Worm (Caenorhabditis elegans) whole organism, L1 larva: ENCODE data around the gene lst-4.

Experiments
- ama-1 ChIP-seq: fragments of 150-350 bp; optimal IDR thresholded peaks from 2 replicates; lab custom pipeline; 2014
- blmp-1 ChIP-seq: fragments of 150-350 bp; optimal IDR thresholded peaks from 2 replicates; lab custom pipeline; 2014; ENCODE audit warnings: missing biosample characterization, missing genetic modification characterization
- elt-3 ChIP-seq, 6 experiments: fragments of 150-350 bp in 1 of 6; sonication (generic microtip); optimal IDR thresholded peaks; 2 replicates each; lab custom pipeline; 2017 to 2018; ENCODE audit warnings: missing biosample characterization in 6 of 6, missing genetic modification characterization in 6 of 6, inconsistent platforms in 1 of 6
- lin-13 ChIP-seq: fragments of 150-350 bp; optimal IDR thresholded peaks from 2 replicates; lab custom pipeline; 2014; ENCODE audit warnings: missing biosample characterization, missing genetic modification reagents, missing genetic modification characterization
- mef-2 ChIP-seq: fragments of 150-350 bp; optimal IDR thresholded peaks from 2 replicates; lab custom pipeline; 2014; ENCODE audit warnings: missing biosample characterization, missing genetic modification characterization
- nhr-11 ChIP-seq: fragments of 150-350 bp; optimal IDR thresholded peaks from 2 replicates; lab custom pipeline; 2014; ENCODE audit warnings: missing biosample characterization, missing genetic modification characterization
- nhr-77 ChIP-seq: fragments of 150-350 bp; optimal IDR thresholded peaks from 2 replicates; lab custom pipeline; 2014; ENCODE audit warnings: missing biosample characterization, missing genetic modification characterization
- pqm-1 ChIP-seq: sonication (generic microtip); optimal IDR thresholded peaks from 3 replicates; lab custom pipeline; 2017; ENCODE audit warnings: missing biosample characterization, missing genetic modification characterization
- snpc-4 ChIP-seq: fragments of 150-350 bp; optimal IDR thresholded peaks from 2 replicates; lab custom pipeline; 2014; ENCODE audit warnings: missing biosample characterization, missing genetic modification characterization
- unc-30 ChIP-seq: sonication (generic microtip); optimal IDR thresholded peaks from 2 replicates; lab custom pipeline; 2017; ENCODE audit warnings: missing biosample characterization, missing genetic modification characterization
- unc-62 ChIP-seq: fragments of 150-350 bp; optimal IDR thresholded peaks from 2 replicates; lab custom pipeline; 2014; ENCODE audit warnings: missing biosample characterization, missing genetic modification reagents, missing genetic modification characterization
- ztf-11 ChIP-seq, 2 experiments: sonication (generic microtip); optimal IDR thresholded peaks; 2 replicates each; lab custom pipeline; 2016 to 2017; ENCODE audit warnings: missing genetic modification characterization in 2 of 2, missing biosample characterization in 1 of 2, missing compliant biosample characterization in 1 of 2

ce11 chrIV:14086395-14086794 is 16.7 kb upstream of the lst-4 start:
- no peak for TF ChIP-seq nhr-77 (tag; lab: Kevin White, UChicago)
- no peak for TF ChIP-seq nhr-11 (tag; lab: Kevin White, UChicago)
- no peak for TF ChIP-seq ama-1
- no peak for TF ChIP-seq unc-62
- TF ChIP-seq unc-30 (tag; lab: Kevin White, UChicago), result no peak
- TF ChIP-seq ztf-11 (tag; optimal IDR thresholded peaks at IDR 0.05; lab: Kevin White, UChicago), result no peak
- peak; percentile 96 for TF ChIP-seq blmp-1 (tag; lab: Kevin White, UChicago)
- no peak for TF ChIP-seq lin-13 (GFP tag; lab: Kevin White, UChicago)
- no peak for TF ChIP-seq pqm-1
- TF ChIP-seq snpc-4, result no peak
- peak in 1 of 6 experiments; percentile 47 for TF ChIP-seq elt-3 (tag; optimal IDR thresholded peaks at IDR 0.05; lab: Kevin White, UChicago)
- TF ChIP-seq mef-2 (tag; lab: Kevin White, UChicago), result no peak
